Worm (Caenorhabditis elegans): ENCODE results near the gene F21D12.3.

ce11 chrII:7338995-7339394, 15.2 kb upstream of the F21D12.3 start, which contains the start of gene nhr-21:
- TF ChIP-seq ama-1 (optimal IDR thresholded peaks at IDR 0.05) (no peak), sea-1 (GFP tag; conservative IDR thresholded peaks at IDR 0.05) (no peak), aly-1 (tag; optimal IDR thresholded peaks at IDR 0.05) (no peak), scrt-1 (GFP tag; IDR thresholded peaks at IDR 0.05) (no peak)

All from whole organism, early embryonic.